Worm (Caenorhabditis elegans) whole organism, L1 larva: ENCODE results near the gene ugt-7.

Experiments used
- C04F5.9 ChIP-seq: sonication (generic microtip); optimal IDR thresholded peaks from 2 replicates; lab custom pipeline; 2016; ENCODE audit warnings: missing genetic modification characterization, missing compliant biosample characterization
- C16A3.4 ChIP-seq: fragments of 150-350 bp; optimal IDR thresholded peaks from 2 replicates; lab custom pipeline; 2014; ENCODE audit warnings: missing biosample characterization, missing genetic modification characterization
- C34B4.2 ChIP-seq: sonication (generic microtip); optimal IDR thresholded peaks from 2 replicates; lab custom pipeline; 2017; ENCODE audit warnings: mild to moderate bottlenecking, missing genetic modification characterization, missing compliant biosample characterization
- F16B12.6 ChIP-seq: fragments of 150-350 bp; optimal IDR thresholded peaks from 2 replicates; lab custom pipeline; 2014; ENCODE audit warnings: missing biosample characterization, missing genetic modification characterization
- aha-1 ChIP-seq: fragments of 150-350 bp; optimal IDR thresholded peaks from 2 replicates; lab custom pipeline; 2014; ENCODE audit warnings: missing biosample characterization, missing genetic modification characterization
- blmp-1 ChIP-seq: fragments of 150-350 bp; optimal IDR thresholded peaks from 2 replicates; lab custom pipeline; 2014; ENCODE audit warnings: missing biosample characterization, missing genetic modification characterization
- ceh-8 ChIP-seq: fragments of 200-800 bp; sonication (Bioruptor generic); optimal IDR thresholded peaks from 2 replicates; lab custom pipeline; 2018; ENCODE audit warnings: mild to moderate bottlenecking, missing genetic modification characterization, moderate library complexity, missing compliant biosample characterization
- ceh-82 ChIP-seq, 3 experiments: fragments of 150-350 bp in 1 of 3; sonication (generic microtip) in 2 of 3; optimal IDR thresholded peaks; 2 replicates each; lab custom pipeline; 2014 to 2017; ENCODE audit warnings: missing biosample characterization in 3 of 3, missing genetic modification characterization in 3 of 3
- dsc-1 ChIP-seq: sonication (generic microtip); optimal IDR thresholded peaks from 2 replicates; lab custom pipeline; 2016; ENCODE audit warnings: mild to moderate bottlenecking, missing genetic modification characterization, missing compliant biosample characterization
- efl-1 ChIP-seq, 4 experiments: fragments of 150-350 bp; optimal IDR thresholded peaks in 3 of 4; peaks in 1 of 4; 1 replicate in 1 of 4; 2 replicates in 3 of 4; lab custom pipeline; 2014; ENCODE audit warnings: missing biosample characterization in 2 of 4, missing genetic modification characterization in 2 of 4, missing genetic modification reagents in 2 of 4
- egl-13 ChIP-seq: sonication (generic microtip); optimal IDR thresholded peaks from 2 replicates; lab custom pipeline; 2016; ENCODE audit warnings: missing genotype, missing genetic modification reagents, missing genetic modification characterization, missing compliant biosample characterization
- egl-27 ChIP-seq, 2 experiments: fragments of 150-350 bp in 1 of 2; sonication (generic microtip); optimal IDR thresholded peaks; 3 replicates each; lab custom pipeline; 2017 to 2018; ENCODE audit warnings: missing biosample characterization in 2 of 2, missing genetic modification characterization in 2 of 2, missing genetic modification reagents in 2 of 2
- elt-2 ChIP-seq: sonication (generic microtip); optimal IDR thresholded peaks from 2 replicates; lab custom pipeline; 2016; ENCODE audit warnings: missing genetic modification characterization, mild to moderate bottlenecking, inconsistent platforms, missing compliant biosample characterization, missing genetic modification reagents
- irx-1 ChIP-seq: sonication (generic microtip); optimal IDR thresholded peaks from 2 replicates; lab custom pipeline; 2016; ENCODE audit warnings: missing genetic modification characterization, missing compliant biosample characterization
- lin-14 ChIP-seq: fragments of 200-800 bp; sonication (Bioruptor generic); optimal IDR thresholded peaks from 2 replicates; lab custom pipeline; 2018; ENCODE audit warnings: mild to moderate bottlenecking, missing genetic modification characterization, moderate library complexity, missing compliant biosample characterization
- lin-35 ChIP-seq, 2 experiments: fragments of 150-350 bp; optimal IDR thresholded peaks; 2 replicates each; lab custom pipeline; 2014; ENCODE audit warnings: missing biosample characterization in 2 of 2, missing genetic modification characterization in 2 of 2, missing genetic modification reagents in 2 of 2
- lin-39 ChIP-seq: fragments of 150-350 bp; optimal IDR thresholded peaks from 2 replicates; lab custom pipeline; 2014; ENCODE audit warnings: missing biosample characterization, missing genetic modification reagents, missing genetic modification characterization
- lsy-2 ChIP-seq, 2 experiments: fragments of 150-350 bp; optimal IDR thresholded peaks; 2 replicates each; lab custom pipeline; 2014; ENCODE audit warnings: missing biosample characterization in 2 of 2, missing genetic modification characterization in 2 of 2
- nhr-11 ChIP-seq: fragments of 150-350 bp; optimal IDR thresholded peaks from 2 replicates; lab custom pipeline; 2014; ENCODE audit warnings: missing biosample characterization, missing genetic modification characterization
- nhr-20 ChIP-seq: sonication (generic microtip); optimal IDR thresholded peaks from 2 replicates; lab custom pipeline; 2016; ENCODE audit warnings: mild to moderate bottlenecking, missing genetic modification characterization, missing compliant biosample characterization
- nhr-71 ChIP-seq: sonication (generic microtip); optimal IDR thresholded peaks from 2 replicates; lab custom pipeline; 2016; ENCODE audit warnings: mild to moderate bottlenecking, missing genetic modification characterization, moderate library complexity, missing compliant biosample characterization
- nhr-85 ChIP-seq: sonication (generic microtip); peaks from one replicate; lab custom pipeline; 2016; ENCODE audit warnings: missing genetic modification characterization, inconsistent platforms, missing compliant biosample characterization
- pax-3 ChIP-seq: fragments of 200-800 bp; sonication (Bioruptor generic); optimal IDR thresholded peaks from 2 replicates; lab custom pipeline; 2018; ENCODE audit warnings: mild to moderate bottlenecking, missing genetic modification characterization, moderate library complexity, missing compliant biosample characterization
- skn-1 ChIP-seq: fragments of 150-350 bp; optimal IDR thresholded peaks from 2 replicates; lab custom pipeline; 2014; ENCODE audit warnings: missing biosample characterization, missing genetic modification characterization
- snu-23 ChIP-seq: sonication (generic microtip); optimal IDR thresholded peaks from 2 replicates; lab custom pipeline; 2016; ENCODE audit warnings: missing genetic modification characterization, missing compliant biosample characterization
- sox-4 ChIP-seq: sonication (generic microtip); optimal IDR thresholded peaks from 2 replicates; lab custom pipeline; 2016; ENCODE audit warnings: missing genetic modification characterization, missing compliant biosample characterization
- unc-130 ChIP-seq: fragments of 150-350 bp; optimal IDR thresholded peaks from 2 replicates; lab custom pipeline; 2017; ENCODE audit warnings: missing biosample characterization, missing genetic modification characterization, inconsistent platforms
- unc-86 ChIP-seq: sonication (generic microtip); optimal IDR thresholded peaks from 2 replicates; lab custom pipeline; 2016; ENCODE audit warnings: missing genetic modification characterization, missing compliant biosample characterization
- unc-98 ChIP-seq: fragments of 200-800 bp; sonication (Bioruptor generic); IDR thresholded peaks from 2 replicates; pipeline ENCODE4 v1.3.6; 2022; ENCODE audit warnings: missing genetic modification characterization, missing compliant biosample characterization
- zip-4 ChIP-seq: fragments of 200-800 bp; sonication (Bioruptor generic); optimal IDR thresholded peaks from 2 replicates; lab custom pipeline; 2018; ENCODE audit warnings: mild to moderate bottlenecking, missing genetic modification characterization, moderate library complexity, missing compliant biosample characterization

ugt-7 gene

ce11 chrV:4965790-4966189, 34.6 kb downstream of the ugt-7 start:
- TF ChIP-seq C16A3.4 (tag; lab: Kevin White, UChicago), result no peak
- peak; percentile 77 for TF ChIP-seq nhr-85 (tag; lab: Kevin White, UChicago)
- TF ChIP-seq nhr-71 (tag; lab: Kevin White, UChicago), result peak; percentile 7
- no peak for TF ChIP-seq efl-1 (optimal IDR thresholded peaks at IDR 0.05; lab: Kevin White, UChicago)
- peak in 1 of 2 experiments; percentile 78 for TF ChIP-seq efl-1 (GFP tag; optimal IDR thresholded peaks at IDR 0.05 in 1 of 2; lab: Kevin White, UChicago)
- no peak for TF ChIP-seq unc-86 (tag; lab: Kevin White, UChicago)
- no peak for TF ChIP-seq snu-23
- TF ChIP-seq nhr-20, result no peak

ce11 chrV:4964671-4965420, 35.5 kb downstream of the ugt-7 start:
- TF ChIP-seq nhr-85 (tag; lab: Kevin White, UChicago) (peak; percentile 57), aha-1 (no peak), lin-35 (GFP tag; optimal IDR thresholded peaks at IDR 0.05; lab: Kevin White, UChicago) (peak in 1 of 2 experiments; percentile 30), elt-2 (tag; lab: Kevin White, UChicago) (peak; percentile 64)

- TF ChIP-seq lin-39 (tag; lab: Kevin White, UChicago) (no peak), lin-14 (peak; percentile 21), efl-1 (optimal IDR thresholded peaks at IDR 0.05; lab: Kevin White, UChicago) (no peak), efl-1 (GFP tag; optimal IDR thresholded peaks at IDR 0.05 in 1 of 2; lab: Kevin White, UChicago) (peak in 1 of 2 experiments; percentile 20), dsc-1 (tag; lab: Kevin White, UChicago) (peak; percentile 27), nhr-71 (tag; lab: Kevin White, UChicago) (peak; percentile 22)
Measured at ce11 chrV:4964020-4964635, 36.2 kb downstream of the ugt-7 start.

- TF ChIP-seq lsy-2 (tag; optimal IDR thresholded peaks at IDR 0.05; lab: Kevin White, UChicago) (no peak), egl-27 (tag; optimal IDR thresholded peaks at IDR 0.05; lab: Kevin White, UChicago) (no peak), nhr-71 (tag; lab: Kevin White, UChicago) (no peak), unc-98 (no peak), zip-4 (GFP tag; lab: Kevin White, UChicago) (no peak), sox-4 (tag; lab: Kevin White, UChicago) (no peak)
Measured at ce11 chrV:4963606-4964005, 36.8 kb downstream of the ugt-7 start.

- no peak for TF ChIP-seq irx-1 (tag; lab: Kevin White, UChicago)
- TF ChIP-seq unc-130, result no peak
- no peak for TF ChIP-seq sox-4 (tag; lab: Kevin White, UChicago)
- TF ChIP-seq lsy-2 (tag; optimal IDR thresholded peaks at IDR 0.05; lab: Kevin White, UChicago), result no peak
- no peak for TF ChIP-seq blmp-1
- peak; percentile 8 for TF ChIP-seq nhr-85 (tag; lab: Kevin White, UChicago)
- no peak for TF ChIP-seq pax-3 (tag; lab: Kevin White, UChicago)
- TF ChIP-seq skn-1, result peak; percentile 10
- no peak for TF ChIP-seq nhr-11 (tag; lab: Kevin White, UChicago)
- no peak for TF ChIP-seq elt-2 (tag; lab: Kevin White, UChicago)
- peak; percentile 61 for TF ChIP-seq lin-14
- no peak for TF ChIP-seq C04F5.9 (tag; lab: Kevin White, UChicago)
- TF ChIP-seq ceh-82 (tag; optimal IDR thresholded peaks at IDR 0.05; lab: Kevin White, UChicago), result no peak
- no peak for TF ChIP-seq F16B12.6 (tag; lab: Kevin White, UChicago)
- no peak for TF ChIP-seq egl-13 (tag; lab: Kevin White, UChicago)
- no peak for TF ChIP-seq ceh-8 (GFP tag; lab: Kevin White, UChicago)
- no peak for TF ChIP-seq C34B4.2 (tag; lab: Kevin White, UChicago)
- TF ChIP-seq unc-98, result no peak
- TF ChIP-seq egl-27 (tag; optimal IDR thresholded peaks at IDR 0.05; lab: Kevin White, UChicago), result no peak
- TF ChIP-seq, all 84 proteins: peak for 3
Measured at ce11 chrV:4962968-4963367, 37.4 kb downstream of the ugt-7 start, which contains the start of gene tam-1. tam-1 (minus strand) TSS chrV:4963102.
